Fruit fly (Drosophila melanogaster): ENCODE results near the gene CG15312.

CG15312 gene

DNA sequence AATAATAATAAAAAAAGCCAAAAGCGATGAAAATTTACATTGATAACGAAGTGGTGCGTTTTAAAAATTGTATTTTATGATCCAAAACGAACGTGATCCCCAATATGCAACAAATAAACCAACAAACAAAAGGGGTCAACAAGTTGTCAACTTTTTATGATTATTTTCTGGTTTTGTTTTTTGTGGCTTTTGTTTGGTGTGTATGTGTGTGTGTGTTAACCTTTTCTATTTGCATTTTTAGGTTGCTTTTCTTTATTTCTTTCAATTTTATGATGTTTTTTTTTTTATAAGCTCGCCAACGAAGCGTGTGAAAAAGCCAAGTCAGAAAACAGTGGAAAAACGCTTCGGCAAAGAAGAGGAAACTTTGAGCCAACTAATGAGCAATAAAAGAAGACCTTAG is 37.6 kb upstream of the CG15312 start:
- TF ChIP-seq Eip78C (GFP tag), result peak; percentile 19
- no peak for TF ChIP-seq achi (GFP tag; optimal IDR thresholded peaks at IDR 0.05)

DNA sequence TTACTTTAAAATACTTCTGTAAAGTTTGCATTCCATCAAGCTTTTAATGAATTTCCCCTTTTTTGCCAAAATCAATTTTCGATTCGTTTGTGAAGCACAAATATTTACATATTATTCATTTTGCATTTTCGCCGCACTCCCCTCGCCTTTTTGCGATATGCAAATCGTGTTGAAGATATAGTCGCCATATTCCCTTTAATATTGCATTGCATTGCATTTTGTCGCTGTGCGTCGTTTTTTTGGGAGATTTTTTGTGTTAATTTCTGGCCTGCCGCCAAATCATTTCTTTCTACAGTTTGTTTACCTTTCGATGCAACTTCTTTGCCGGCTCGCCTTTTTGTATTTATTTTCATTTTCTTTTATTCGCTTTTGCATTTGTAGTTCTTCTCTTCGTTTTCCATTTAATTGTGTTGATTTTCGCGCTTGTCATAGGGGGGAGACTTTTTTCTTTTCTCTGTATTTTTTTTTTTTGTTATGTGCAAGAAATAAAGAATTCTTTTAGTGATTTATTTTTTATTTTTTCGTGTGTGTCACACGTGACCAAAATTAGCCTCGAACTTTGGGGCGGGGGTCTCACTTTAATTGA is 36.0 kb upstream of the CG15312 start:
- peak; percentile 60 for TF ChIP-seq CG15336 (GFP tag; IDR thresholded peaks at IDR 0.05)
- TF ChIP-seq fkh (GFP tag; optimal IDR thresholded peaks at IDR 0.05), result no peak
- peak; percentile 8 for TF ChIP-seq net (GFP tag; optimal IDR thresholded peaks at IDR 0.05)
- peak; percentile 88 for TF ChIP-seq eg (GFP tag; IDR thresholded peaks at IDR 0.05)
- TF ChIP-seq salr (GFP tag; optimal IDR thresholded peaks at IDR 0.05), result peak in 1 of 2 experiments; percentile 43
- TF ChIP-seq Met (GFP tag; optimal IDR thresholded peaks at IDR 0.05), result no peak
- peak; percentile 53 for TF ChIP-seq Eip78C (GFP tag)
- TF ChIP-seq CG6276 (GFP tag; optimal IDR thresholded peaks at IDR 0.05), result peak; percentile 71
- TF ChIP-seq CG32006 (GFP tag; optimal IDR thresholded peaks at IDR 0.05), result peak; percentile 1
- TF ChIP-seq CG8119 (GFP tag; IDR thresholded peaks at IDR 0.05), result peak; percentile 67
- no peak for TF ChIP-seq Hr38 (GFP tag; optimal IDR thresholded peaks at IDR 0.05)
- TF ChIP-seq CG6163 (GFP tag; IDR thresholded peaks at IDR 0.05), result peak; percentile 67; the same call in 2 of the 3 replicates
- TF ChIP-seq Gug (GFP tag; IDR thresholded peaks at IDR 0.05), result peak; percentile 44

DNA sequence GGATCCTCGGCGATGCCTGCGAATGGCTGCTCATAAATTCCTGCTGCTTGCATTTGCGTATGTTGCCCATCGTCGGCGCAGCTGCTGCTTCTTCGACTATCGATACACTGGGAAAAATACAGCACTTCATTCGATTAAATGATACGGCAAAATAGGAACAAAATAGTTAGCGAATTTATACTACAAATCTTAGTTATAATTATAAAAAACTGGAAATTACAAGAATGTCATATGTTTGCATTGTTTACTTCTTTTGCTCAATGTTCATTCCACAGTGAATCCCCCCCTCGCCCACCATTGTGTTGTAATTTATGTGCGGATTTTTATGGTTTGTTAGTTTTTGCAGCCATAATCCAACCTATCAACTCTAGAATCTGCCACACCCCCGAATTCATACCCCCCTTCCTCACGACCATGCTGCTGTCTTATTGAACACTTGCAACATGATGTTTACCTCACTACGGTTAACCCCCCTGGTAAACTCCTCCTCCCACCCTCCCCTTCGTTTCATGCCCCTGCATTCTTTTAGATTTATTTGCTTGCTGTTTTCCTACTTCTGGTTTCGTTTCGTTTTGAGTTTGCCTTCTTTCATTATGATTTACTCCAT is 35.1 kb upstream of the CG15312 start:
- TF ChIP-seq Gug (GFP tag; IDR thresholded peaks at IDR 0.05), result peak; percentile 79
- peak; percentile 59 for TF ChIP-seq Sox14 (GFP tag; optimal IDR thresholded peaks at IDR 0.05)
- TF ChIP-seq CG32006 (GFP tag; optimal IDR thresholded peaks at IDR 0.05), result peak; percentile 68
- peak; percentile 40 for TF ChIP-seq CG4318 (GFP tag; optimal IDR thresholded peaks at IDR 0.05)
- TF ChIP-seq CG34406 (GFP tag; optimal IDR thresholded peaks at IDR 0.05), result peak; percentile 50
- TF ChIP-seq lz (GFP tag; optimal IDR thresholded peaks at IDR 0.05), result peak; percentile 14
- TF ChIP-seq CG11762 (GFP tag; optimal IDR thresholded peaks at IDR 0.05; ENCODE audit: insufficient read depth), result peak; percentile 39
- TF ChIP-seq Eip75B (GFP tag; optimal IDR thresholded peaks at IDR 0.05), result peak; percentile 64
- peak; percentile 66 for TF ChIP-seq svp (GFP tag)
- TF ChIP-seq CG8119 (GFP tag; IDR thresholded peaks at IDR 0.05), result peak; percentile 69
- TF ChIP-seq CG9139 (GFP tag; optimal IDR thresholded peaks at IDR 0.05), result peak; percentile 40
- TF ChIP-seq CG10631 (GFP tag; optimal IDR thresholded peaks at IDR 0.05), result peak; percentile 75
- TF ChIP-seq Hr38 (GFP tag; optimal IDR thresholded peaks at IDR 0.05), result no peak
- peak; percentile 38 for TF ChIP-seq cyc (GFP tag; optimal IDR thresholded peaks at IDR 0.05)
- TF ChIP-seq CG1621 (tag; optimal IDR thresholded peaks at IDR 0.05), result peak; percentile 67
- peak; percentile 33 for TF ChIP-seq CG7368 (GFP tag; optimal IDR thresholded peaks at IDR 0.05)
- peak; percentile 40 for TF ChIP-seq Hr39 (GFP tag; optimal IDR thresholded peaks at IDR 0.05)
- peak; percentile 56 for TF ChIP-seq Lpt (GFP tag; optimal IDR thresholded peaks at IDR 0.05)
- peak; percentile 51 to 56 for TF ChIP-seq salr (GFP tag; optimal IDR thresholded peaks at IDR 0.05)
- TF ChIP-seq CG10669 (GFP tag; optimal IDR thresholded peaks at IDR 0.05), result peak; percentile 67
- peak; percentile 81 for TF ChIP-seq eg (GFP tag; IDR thresholded peaks at IDR 0.05)
- peak; percentile 68 for TF ChIP-seq acj6 (GFP tag; optimal IDR thresholded peaks at IDR 0.05)
- TF ChIP-seq CG3032 (tag; optimal IDR thresholded peaks at IDR 0.05), result peak; percentile 82
- peak; percentile 33 for TF ChIP-seq Met (GFP tag; optimal IDR thresholded peaks at IDR 0.05)
- peak; percentile 72 for TF ChIP-seq pdm3 (GFP tag; optimal IDR thresholded peaks at IDR 0.05)
- peak; percentile 12 for TF ChIP-seq Sox102F (GFP tag; optimal IDR thresholded peaks at IDR 0.05)
- TF ChIP-seq Eip93F (GFP tag; optimal IDR thresholded peaks at IDR 0.05), result no peak
- no peak for TF ChIP-seq Ets21C (GFP tag; optimal IDR thresholded peaks at IDR 0.05)
- TF ChIP-seq CG11294 (GFP tag; IDR thresholded peaks at IDR 0.05), result peak; percentile 65
- TF ChIP-seq CG6792 (GFP tag; optimal IDR thresholded peaks at IDR 0.05), result peak; percentile 41
- TF ChIP-seq esn (GFP tag; optimal IDR thresholded peaks at IDR 0.05), result peak; percentile 26
- peak; percentile 63 for TF ChIP-seq CG6808 (GFP tag; optimal IDR thresholded peaks at IDR 0.05)
- peak; percentile 52 for TF ChIP-seq topi (GFP tag; optimal IDR thresholded peaks at IDR 0.05)
- no peak for TF ChIP-seq vri (GFP tag; optimal IDR thresholded peaks at IDR 0.05)
- TF ChIP-seq Smox (GFP tag; optimal IDR thresholded peaks at IDR 0.05), result peak; percentile 17
- peak; percentile 82 for TF ChIP-seq CG6163 (GFP tag; IDR thresholded peaks at IDR 0.05)
- peak; percentile 58 for TF ChIP-seq Hr4 (GFP tag; optimal IDR thresholded peaks at IDR 0.05)
- peak; percentile 6 for TF ChIP-seq CG11902 (GFP tag; optimal IDR thresholded peaks at IDR 0.05)
- TF ChIP-seq dac (GFP tag; optimal IDR thresholded peaks at IDR 0.05), result no peak
- peak; percentile 63 to 66 for TF ChIP-seq ss (GFP tag; optimal IDR thresholded peaks at IDR 0.05)
